ENCODE assay signal across 1 fruit fly cellular context in the genomic region with DNA sequence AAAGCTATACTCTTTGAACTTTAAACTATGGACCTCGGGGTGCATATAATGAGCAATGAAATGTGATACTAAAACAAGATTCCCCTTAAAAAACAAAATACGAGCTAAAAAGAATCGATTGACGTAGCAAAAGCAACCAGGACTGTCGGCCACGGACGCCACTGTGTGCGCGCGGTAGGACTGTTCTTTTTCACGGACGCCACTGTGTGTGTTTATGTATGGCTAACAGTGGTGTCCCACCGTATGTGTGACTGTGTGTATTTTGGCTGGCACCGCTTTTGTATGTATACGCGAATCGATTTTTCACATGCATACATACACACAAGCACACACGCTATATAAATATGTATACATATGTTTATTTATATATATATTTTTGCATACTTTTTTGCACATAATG.
TF ChIP-seq lines count a peak whose summit lies in the region.

No protein-coding gene starts in this region.

TF ChIP-seq in whole organism, embryonic, 481 proteins besides CTCF, POLR2A, EP300 and RAD21 (continued from another document and continues in another):
- TF ChIP-seq CG1792 (GFP tag; optimal IDR thresholded peaks at IDR 0.05; lab: Kevin White, UChicago) (no peak), CG4707 (GFP tag; optimal IDR thresholded peaks at IDR 0.05; lab: Kevin White, UChicago) (no peak), her (GFP tag; optimal IDR thresholded peaks at IDR 0.05; lab: Kevin White, UChicago) (peak; percentile 70), HHEX (GFP tag; optimal IDR thresholded peaks at IDR 0.05; lab: Kevin White, UChicago) (peak; percentile 40), Ets97D (GFP tag; optimal IDR thresholded peaks at IDR 0.05; lab: Kevin White, UChicago) (no peak), CG18764 (GFP tag; optimal IDR thresholded peaks at IDR 0.05; lab: Kevin White, UChicago) (no peak), ranshi (GFP tag; IDR thresholded peaks at IDR 0.05; lab: Robert Waterston, UW) (0 out of 2 replicates have a peak, but pooled peaks have one; percentile 29), CG17612 (GFP tag; IDR thresholded peaks at IDR 0.05; lab: Robert Waterston, UW) (no peak), Kr (GFP tag; optimal IDR thresholded peaks at IDR 0.05; lab: Kevin White, UChicago) (no peak), Pdp1 (GFP tag; optimal IDR thresholded peaks at IDR 0.05; lab: Kevin White, UChicago) (peak; percentile 57 to 70), sima (GFP tag; optimal IDR thresholded peaks at IDR 0.05; lab: Kevin White, UChicago) (no peak), CG10321 (GFP tag; IDR thresholded peaks at IDR 0.05; lab: Robert Waterston, UW) (0 out of 2 replicates have a peak, but pooled peaks have one; percentile 23), klu (GFP tag; IDR thresholded peaks at IDR 0.05; lab: Robert Waterston, UW) (no peak), nom (GFP tag; optimal IDR thresholded peaks at IDR 0.05; lab: Kevin White, UChicago) (peak; percentile 73), hb (GFP tag; IDR thresholded peaks at IDR 0.05; lab: Robert Waterston, UW; ENCODE audit: partially characterized antibody) (no peak), z (GFP tag; IDR thresholded peaks at IDR 0.05; lab: Robert Waterston, UW) (no peak), pho (GFP tag; optimal IDR thresholded peaks at IDR 0.05; lab: Kevin White, UChicago) (peak; percentile 62), fu2 (GFP tag; optimal IDR thresholded peaks at IDR 0.05; lab: Kevin White, UChicago) (peak; percentile 54), Doc2 (GFP tag; IDR thresholded peaks at IDR 0.05; lab: Robert Waterston, UW) (no peak), Fer2 (tag; optimal IDR thresholded peaks at IDR 0.05; lab: Kevin White, UChicago) (no peak), Deaf1 (tag; optimal IDR thresholded peaks at IDR 0.05; lab: Kevin White, UChicago) (peak; percentile 18), HLHmδ (GFP tag; optimal IDR thresholded peaks at IDR 0.05; lab: Kevin White, UChicago) (peak; percentile 57), CG10654 (GFP tag; optimal IDR thresholded peaks at IDR 0.05; lab: Kevin White, UChicago) (peak; percentile 27), CG15269 (tag; optimal IDR thresholded peaks at IDR 0.05; lab: Kevin White, UChicago) (peak; percentile 53), Six4 (GFP tag; optimal IDR thresholded peaks at IDR 0.05; lab: Kevin White, UChicago) (peak; percentile 51), Atf6 (GFP tag; IDR thresholded peaks at IDR 0.05; lab: Robert Waterston, UW) (peak; percentile 62), CG1832 (GFP tag; optimal IDR thresholded peaks at IDR 0.05; lab: Kevin White, UChicago) (no peak), Dip2 (GFP tag; IDR thresholded peaks at IDR 0.05; lab: Robert Waterston, UW) (no peak), CG9727 (GFP tag; optimal IDR thresholded peaks at IDR 0.05; lab: Kevin White, UChicago) (peak; percentile 10), esg (GFP tag; conservative IDR thresholded peaks at IDR 0.05; lab: Robert Waterston, UW) (no peak), HLH4C (GFP tag; IDR thresholded peaks at IDR 0.05; lab: Robert Waterston, UW; ENCODE audit: partially characterized antibody) (no peak), CG17186 (GFP tag; optimal IDR thresholded peaks at IDR 0.05; lab: Kevin White, UChicago) (no peak), Fer3 (tag; optimal IDR thresholded peaks at IDR 0.05; lab: Kevin White, UChicago) (peak; percentile 32), ttk (GFP tag; IDR thresholded peaks at IDR 0.05; lab: Robert Waterston, UW) (0 out of 2 replicates have a peak, but pooled peaks have one; percentile 16), CG5180 (GFP tag; optimal IDR thresholded peaks at IDR 0.05; lab: Kevin White, UChicago) (peak; percentile 12), CG16779 (GFP tag; IDR thresholded peaks at IDR 0.05; lab: Robert Waterston, UW) (peak; percentile 70; the same call in 1 of the 2 replicates), CG15011 (GFP tag; optimal IDR thresholded peaks at IDR 0.05; lab: Kevin White, UChicago) (no peak), bcd (GFP tag; optimal IDR thresholded peaks at IDR 0.05; lab: Kevin White, UChicago) (peak; percentile 0), ara (GFP tag; IDR thresholded peaks at IDR 0.05; lab: Robert Waterston, UW) (no peak), CG6254 (GFP tag; optimal IDR thresholded peaks at IDR 0.05; lab: Kevin White, UChicago) (no peak), CG31224 (GFP tag; IDR thresholded peaks at IDR 0.05; lab: Robert Waterston, UW) (no peak), CG8944 (GFP tag; optimal IDR thresholded peaks at IDR 0.05; lab: Kevin White, UChicago) (peak; percentile 33), gfzf (GFP tag; optimal IDR thresholded peaks at IDR 0.05; lab: Kevin White, UChicago) (no peak), en (GFP tag; optimal IDR thresholded peaks at IDR 0.05; lab: Kevin White, UChicago) (no peak), Optix (GFP tag; IDR thresholded peaks at IDR 0.05; lab: Robert Waterston, UW) (0 out of 3 replicates have a peak, but pooled peaks have one; percentile 45), shn (GFP tag; optimal IDR thresholded peaks at IDR 0.05; lab: Kevin White, UChicago) (peak; percentile 44), Awh (GFP tag; IDR thresholded peaks at IDR 0.05; lab: Robert Waterston, UW) (no peak), otp (GFP tag; IDR thresholded peaks at IDR 0.05; lab: Robert Waterston, UW) (peak; percentile 64; the same call in 1 of the 3 replicates), CG9609 (GFP tag; optimal IDR thresholded peaks at IDR 0.05; lab: Kevin White, UChicago) (peak; percentile 59), Gug (GFP tag; IDR thresholded peaks at IDR 0.05; lab: Robert Waterston, UW) (peak; percentile 76; the same call in 3 of the 4 replicates), Fer1 (GFP tag; optimal IDR thresholded peaks at IDR 0.05; lab: Kevin White, UChicago) (peak; percentile 38), Ets65A (GFP tag; lab: Kevin White, UChicago) (peak; percentile 91), CG30403 (GFP tag; optimal IDR thresholded peaks at IDR 0.05; lab: Kevin White, UChicago) (peak; percentile 55), CG2712 (tag; optimal IDR thresholded peaks at IDR 0.05; lab: Kevin White, UChicago) (peak; percentile 31), cad (GFP tag; optimal IDR thresholded peaks at IDR 0.05; lab: Kevin White, UChicago) (no peak), btn (GFP tag; optimal IDR thresholded peaks at IDR 0.05; lab: Kevin White, UChicago) (no peak), CG16813 (GFP tag; IDR thresholded peaks at IDR 0.05; lab: Robert Waterston, UW; ENCODE audit: partially characterized antibody) (no peak), CG9797 (GFP tag; optimal IDR thresholded peaks at IDR 0.05; lab: Kevin White, UChicago) (no peak), CG14965 (GFP tag; optimal IDR thresholded peaks at IDR 0.05; lab: Kevin White, UChicago; ENCODE audit: borderline replicate concordance) (no peak), fd102C (GFP tag; optimal IDR thresholded peaks at IDR 0.05; lab: Kevin White, UChicago) (no peak), Dll (GFP tag; IDR thresholded peaks at IDR 0.05; lab: Robert Waterston, UW; ENCODE audit: partially characterized antibody) (no peak), bsh (GFP tag; optimal IDR thresholded peaks at IDR 0.05; lab: Kevin White, UChicago) (peak; percentile 19 to 28), trh (GFP tag; optimal IDR thresholded peaks at IDR 0.05; lab: Kevin White, UChicago) (no peak), rib (GFP tag; IDR thresholded peaks at IDR 0.05; lab: Robert Waterston, UW) (peak; percentile 90), CG7745 (tag; optimal IDR thresholded peaks at IDR 0.05; lab: Kevin White, UChicago) (no peak), CG8765 (GFP tag; IDR thresholded peaks at IDR 0.05; lab: Robert Waterston, UW) (no peak), BtbVII (GFP tag; optimal IDR thresholded peaks at IDR 0.05; lab: Kevin White, UChicago) (peak; percentile 20), dysf (GFP tag; IDR thresholded peaks at IDR 0.05; lab: Robert Waterston, UW) (no peak; the same call in 2 of the 3 replicates), CG31441 (GFP tag; IDR thresholded peaks at IDR 0.05; lab: Robert Waterston, UW) (no peak), fd96Cb (tag; optimal IDR thresholded peaks at IDR 0.05; lab: Kevin White, UChicago) (no peak), Dad (GFP tag; optimal IDR thresholded peaks at IDR 0.05; lab: Kevin White, UChicago) (peak; percentile 13), danr (GFP tag; IDR thresholded peaks at IDR 0.05; lab: Robert Waterston, UW) (no peak), ac (GFP tag; optimal IDR thresholded peaks at IDR 0.05; lab: Kevin White, UChicago) (no peak), mld (GFP tag; IDR thresholded peaks at IDR 0.05; lab: Robert Waterston, UW; ENCODE audit: partially characterized antibody) (no peak), eyg (GFP tag; optimal IDR thresholded peaks at IDR 0.05; lab: Kevin White, UChicago) (no peak), CG1233 (GFP tag; optimal IDR thresholded peaks at IDR 0.05; lab: Kevin White, UChicago) (peak; percentile 28), CG5953 (GFP tag; IDR thresholded peaks at IDR 0.05; lab: Robert Waterston, UW) (peak; percentile 54), phol (tag; optimal IDR thresholded peaks at IDR 0.05; lab: Kevin White, UChicago) (no peak), CG12236 (GFP tag; optimal IDR thresholded peaks at IDR 0.05; lab: Kevin White, UChicago) (peak; percentile 18), CG10209 (GFP tag; optimal IDR thresholded peaks at IDR 0.05; lab: Kevin White, UChicago) (peak; percentile 27), HmgZ (tag; optimal IDR thresholded peaks at IDR 0.05; lab: Kevin White, UChicago) (peak; percentile 86), Abd-B (GFP tag; optimal IDR thresholded peaks at IDR 0.05; lab: Kevin White, UChicago) (peak; percentile 9), lilli (GFP tag; optimal IDR thresholded peaks at IDR 0.05; lab: Kevin White, UChicago) (peak; percentile 78), CG14441 (GFP tag; IDR thresholded peaks at IDR 0.05; lab: Robert Waterston, UW) (peak; percentile 52), CG32767 (GFP tag; IDR thresholded peaks at IDR 0.05; lab: Robert Waterston, UW) (peak; percentile 98), gro (GFP tag; optimal IDR thresholded peaks at IDR 0.05; lab: Kevin White, UChicago) (peak; percentile 82), NK7.1 (GFP tag; optimal IDR thresholded peaks at IDR 0.05; lab: Kevin White, UChicago) (no peak), crp (GFP tag; optimal IDR thresholded peaks at IDR 0.05; lab: Kevin White, UChicago) (no peak), zfh2 (GFP tag; optimal IDR thresholded peaks at IDR 0.05; lab: Kevin White, UChicago) (peak; percentile 70), sug (tag; optimal IDR thresholded peaks at IDR 0.05; lab: Kevin White, UChicago) (peak; percentile 51), CG14667 (GFP tag; IDR thresholded peaks at IDR 0.05; lab: Robert Waterston, UW) (peak; percentile 30; the same call in 1 of the 2 replicates), CG12299 (tag; optimal IDR thresholded peaks at IDR 0.05; lab: Kevin White, UChicago) (no peak), CG13624 (GFP tag; optimal IDR thresholded peaks at IDR 0.05; lab: Kevin White, UChicago) (peak; percentile 70), pzg (GFP tag; optimal IDR thresholded peaks at IDR 0.05; lab: Kevin White, UChicago) (peak; percentile 14), CG3995 (GFP tag; optimal IDR thresholded peaks at IDR 0.05; lab: Kevin White, UChicago) (no peak), Scr (GFP tag; IDR thresholded peaks at IDR 0.05; lab: Robert Waterston, UW; ENCODE audit: partially characterized antibody) (no peak), unc-4 (GFP tag; IDR thresholded peaks at IDR 0.05; lab: Robert Waterston, UW; ENCODE audit: partially characterized antibody) (no peak), Sox102F (GFP tag; optimal IDR thresholded peaks at IDR 0.05; lab: Kevin White, UChicago) (no peak), gcm (GFP tag; optimal IDR thresholded peaks at IDR 0.05; lab: Kevin White, UChicago) (no peak), NC2β (GFP tag; optimal IDR thresholded peaks at IDR 0.05; lab: Kevin White, UChicago) (peak; percentile 30), CG15514 (GFP tag; optimal IDR thresholded peaks at IDR 0.05; lab: Kevin White, UChicago) (peak; percentile 22), CG31388 (GFP tag; optimal IDR thresholded peaks at IDR 0.05; lab: Kevin White, UChicago) (no peak), CG34224 (GFP tag; IDR thresholded peaks at IDR 0.05; lab: Robert Waterston, UW; ENCODE audit: partially characterized antibody) (peak; percentile 23; the same call in 1 of the 3 replicates), org-1 (GFP tag; optimal IDR thresholded peaks at IDR 0.05; lab: Kevin White, UChicago) (no peak), CG12769 (tag; optimal IDR thresholded peaks at IDR 0.05; lab: Kevin White, UChicago) (peak; percentile 70), bigmax (GFP tag; optimal IDR thresholded peaks at IDR 0.05; lab: Kevin White, UChicago) (no peak), CG4424 (GFP tag; optimal IDR thresholded peaks at IDR 0.05; lab: Kevin White, UChicago) (peak; percentile 49), zen2 (GFP tag; IDR thresholded peaks at IDR 0.05; lab: Robert Waterston, UW; ENCODE audit: partially characterized antibody) (no peak), Atf3 (GFP tag; optimal IDR thresholded peaks at IDR 0.05; lab: Kevin White, UChicago) (no peak), MBD-R2 (GFP tag; IDR thresholded peaks at IDR 0.05; lab: Robert Waterston, UW) (peak; percentile 70), Myb (GFP tag; optimal IDR thresholded peaks at IDR 0.05; lab: Kevin White, UChicago) (peak; percentile 32), CG4820 (GFP tag; optimal IDR thresholded peaks at IDR 0.05; lab: Kevin White, UChicago) (no peak), BEAF-32 (GFP tag; optimal IDR thresholded peaks at IDR 0.05; lab: Kevin White, UChicago) (no peak), CG9437 (GFP tag; optimal IDR thresholded peaks at IDR 0.05; lab: Kevin White, UChicago) (no peak), CG12071 (GFP tag; optimal IDR thresholded peaks at IDR 0.05; lab: Kevin White, UChicago) (peak; percentile 35), pb (GFP tag; optimal IDR thresholded peaks at IDR 0.05; lab: Kevin White, UChicago) (peak; percentile 37), twi (tag; optimal IDR thresholded peaks at IDR 0.05; lab: Kevin White, UChicago) (no peak), CG9932 (GFP tag; IDR thresholded peaks at IDR 0.05; lab: Robert Waterston, UW) (peak; percentile 77), dan (GFP tag; IDR thresholded peaks at IDR 0.05; lab: Robert Waterston, UW) (no peak), Rfx (GFP tag; IDR thresholded peaks at IDR 0.05; lab: Robert Waterston, UW) (peak; percentile 78), seq (GFP tag; IDR thresholded peaks at IDR 0.05; lab: Robert Waterston, UW) (no peak), CG17361 (GFP tag; IDR thresholded peaks at IDR 0.05; lab: Robert Waterston, UW) (no peak), CG13123 (GFP tag; optimal IDR thresholded peaks at IDR 0.05; lab: Kevin White, UChicago) (no peak), az2 (GFP tag; optimal IDR thresholded peaks at IDR 0.05; lab: Kevin White, UChicago) (peak; percentile 56), CG6689 (GFP tag; IDR thresholded peaks at IDR 0.05; lab: Robert Waterston, UW) (0 out of 2 replicates have a peak, but pooled peaks have one; percentile 15), Hand (GFP tag; optimal IDR thresholded peaks at IDR 0.05; lab: Kevin White, UChicago) (no peak)
